Fruit fly (Drosophila melanogaster): Measurements from ENCODE around the gene TyrR.
A peak's percentile ranks its signal among the peaks of the same experiment; 100 is the strongest.

The TyrR gene

DNA sequence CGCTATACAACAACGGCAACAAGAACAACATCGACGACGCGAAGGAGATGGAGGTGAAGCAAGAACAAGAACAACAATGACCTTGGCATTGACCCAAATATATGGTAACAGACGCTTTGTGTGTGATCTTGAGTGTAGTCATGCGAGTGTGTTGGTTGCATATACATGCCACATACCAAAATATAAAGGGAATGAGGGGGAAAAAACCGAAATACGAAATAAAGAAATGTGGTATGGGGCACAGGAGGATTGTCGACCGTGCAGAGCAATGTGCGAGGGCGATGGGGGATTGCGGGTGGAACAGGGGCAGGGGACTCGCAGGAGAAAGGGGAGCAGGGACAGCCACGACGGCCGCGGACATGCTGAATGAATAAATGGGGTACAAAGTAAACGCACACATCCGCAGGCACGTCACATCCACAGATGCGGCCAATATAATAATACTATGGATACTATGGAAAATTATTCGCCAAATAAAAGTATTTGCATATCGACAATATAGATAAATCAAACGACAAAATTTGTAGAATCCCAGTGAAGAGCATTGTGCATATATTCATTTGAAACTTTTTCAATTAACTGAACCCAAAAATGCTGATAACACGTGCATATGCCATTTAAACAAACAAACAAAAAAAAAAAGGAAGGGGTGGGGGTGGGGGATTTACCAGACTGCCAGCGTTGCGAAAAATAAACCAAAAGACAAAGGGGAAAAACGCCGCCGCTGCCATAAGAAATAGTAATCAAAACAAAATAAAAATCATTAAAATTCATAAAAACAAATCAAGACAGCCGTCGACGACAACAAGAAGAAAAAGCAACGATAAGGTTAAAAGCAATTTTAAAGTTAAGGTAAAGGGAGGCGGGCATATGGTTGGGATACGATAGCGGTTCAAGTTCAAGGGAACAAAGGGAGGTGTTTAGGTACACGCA is 56.8 kb downstream of the TyrR start (continued):
- TF ChIP-seq z (GFP tag; IDR thresholded peaks at IDR 0.05) (peak; percentile 48; the same call in 1 of the 3 replicates), Hmx (GFP tag; optimal IDR thresholded peaks at IDR 0.05) (no peak), CG12769 (tag; optimal IDR thresholded peaks at IDR 0.05) (peak; percentile 84), CG7372 (GFP tag; IDR thresholded peaks at IDR 0.05) (no peak), her (GFP tag; optimal IDR thresholded peaks at IDR 0.05) (no peak), ems (GFP tag; optimal IDR thresholded peaks at IDR 0.05) (no peak), pros (GFP tag; optimal IDR thresholded peaks at IDR 0.05) (peak; percentile 26), slp2 (GFP tag; optimal IDR thresholded peaks at IDR 0.05) (no peak), CG17385 (GFP tag; optimal IDR thresholded peaks at IDR 0.05) (peak; percentile 37), ftz-f1 (GFP tag; optimal IDR thresholded peaks at IDR 0.05) (peak; percentile 62), maf-S (GFP tag; optimal IDR thresholded peaks at IDR 0.05) (no peak), sd (tag; optimal IDR thresholded peaks at IDR 0.05) (peak; percentile 72), croc (GFP tag; conservative IDR thresholded peaks at IDR 0.05) (no peak), Tbp (GFP tag; optimal IDR thresholded peaks at IDR 0.05) (no peak), Ets97D (GFP tag; optimal IDR thresholded peaks at IDR 0.05) (no peak), crol (GFP tag; IDR thresholded peaks at IDR 0.05) (peak; percentile 86), ro (GFP tag; IDR thresholded peaks at IDR 0.05) (no peak), cg (GFP tag; optimal IDR thresholded peaks at IDR 0.05) (peak; percentile 60), dati (GFP tag; IDR thresholded peaks at IDR 0.05) (no peak), Deaf1 (tag; optimal IDR thresholded peaks at IDR 0.05) (peak; percentile 34), CG4404 (GFP tag; IDR thresholded peaks at IDR 0.05) (no peak), CG6813 (GFP tag; optimal IDR thresholded peaks at IDR 0.05) (no peak), CG3407 (GFP tag; optimal IDR thresholded peaks at IDR 0.05) (no peak), nau (GFP tag; optimal IDR thresholded peaks at IDR 0.05) (no peak), CG10366 (GFP tag; IDR thresholded peaks at IDR 0.05) (no peak), exex (tag; optimal IDR thresholded peaks at IDR 0.05) (peak; percentile 24), klu (GFP tag; IDR thresholded peaks at IDR 0.05) (no peak), CG15479 (GFP tag; optimal IDR thresholded peaks at IDR 0.05) (no peak), Med (GFP tag) (peak; percentile 74), D19B (GFP tag; optimal IDR thresholded peaks at IDR 0.05) (no peak), CG15269 (tag; optimal IDR thresholded peaks at IDR 0.05) (no peak), CG10431 (GFP tag; optimal IDR thresholded peaks at IDR 0.05) (peak; percentile 50), caup (GFP tag; optimal IDR thresholded peaks at IDR 0.05; ENCODE audit: severe bottlenecking) (no peak), sens (GFP tag) (peak; percentile 58), Trl (optimal IDR thresholded peaks at IDR 0.05) (no peak), Trl (GFP tag; optimal IDR thresholded peaks at IDR 0.05) (no peak), ranshi (GFP tag; IDR thresholded peaks at IDR 0.05) (no peak), CG11723 (GFP tag; optimal IDR thresholded peaks at IDR 0.05) (no peak), ap (GFP tag; IDR thresholded peaks at IDR 0.05) (no peak), CG31224 (GFP tag; IDR thresholded peaks at IDR 0.05) (no peak), rib (GFP tag; IDR thresholded peaks at IDR 0.05) (no peak), lbe (GFP tag; optimal IDR thresholded peaks at IDR 0.05) (peak; percentile 9), CG5953 (GFP tag; IDR thresholded peaks at IDR 0.05) (peak; percentile 9; the same call in 1 of the 2 replicates), CG8359 (GFP tag; optimal IDR thresholded peaks at IDR 0.05; ENCODE audit: borderline replicate concordance) (no peak), Six4 (GFP tag; optimal IDR thresholded peaks at IDR 0.05) (no peak), CG1832 (GFP tag; optimal IDR thresholded peaks at IDR 0.05) (no peak), MBD-R2 (GFP tag; IDR thresholded peaks at IDR 0.05) (no peak)

All from whole organism, embryonic.